Worm (Caenorhabditis elegans) whole organism, L4 larva: Measurements from ENCODE around the gene B0524.5.

ENCODE experiments used
- Y105C5A.15 ChIP-seq: fragments of 200-800 bp; sonication (Bioruptor generic); IDR thresholded peaks from 2 replicates; pipeline ENCODE4 v1.3.6; 2022; ENCODE audit warnings: missing genetic modification characterization, missing compliant biosample characterization
- Y48G9A.11 ChIP-seq: fragments of 200-800 bp; sonication (Bioruptor generic); IDR thresholded peaks from 2 replicates; pipeline ENCODE4 v1.3.6; 2022; ENCODE audit warnings: missing genetic modification reagents, missing genetic modification characterization, missing compliant biosample characterization
- ZK337.2 ChIP-seq: fragments of 200-800 bp; sonication (Bioruptor generic); IDR thresholded peaks from 2 replicates; pipeline ENCODE4 v1.3.6; 2022; ENCODE audit warnings: missing genetic modification reagents, missing genetic modification characterization, missing compliant biosample characterization
- aha-1 ChIP-seq: fragments of 150-350 bp; peaks from one replicate; lab custom pipeline; 2014; ENCODE audit warnings: missing biosample characterization, missing genetic modification characterization
- attf-4 ChIP-seq: sonication (generic microtip); optimal IDR thresholded peaks from 3 replicates; lab custom pipeline; 2017; ENCODE audit warnings: missing biosample characterization, missing genetic modification characterization
- ceh-62 ChIP-seq: sonication (generic microtip); optimal IDR thresholded peaks from 2 replicates; lab custom pipeline; 2017; ENCODE audit warnings: missing biosample characterization, missing genetic modification characterization
- ceh-82 ChIP-seq: sonication (generic microtip); optimal IDR thresholded peaks from 2 replicates; lab custom pipeline; 2017; ENCODE audit warnings: missing biosample characterization, missing genetic modification characterization
- ctbp-1 ChIP-seq: fragments of 200-800 bp; sonication (Bioruptor generic); IDR thresholded peaks from 2 replicates; pipeline ENCODE4 v1.3.6; 2022; ENCODE audit warnings: missing genetic modification reagents, missing genetic modification characterization, missing compliant biosample characterization
- daf-16 ChIP-seq, 3 experiments: sonication (generic microtip); optimal IDR thresholded peaks; 2 replicates each; lab custom pipeline; 2016 to 2017; ENCODE audit warnings: missing genetic modification characterization in 3 of 3, missing genetic modification reagents in 3 of 3, mild to moderate bottlenecking in 2 of 3, missing compliant biosample characterization in 2 of 3, missing biosample characterization in 1 of 3, moderate library complexity in 1 of 3
- daf-8 ChIP-seq: fragments of 200-800 bp; sonication (Bioruptor generic); IDR thresholded peaks from 2 replicates; pipeline ENCODE4 v1.3.6; 2022; ENCODE audit warnings: missing genetic modification characterization, missing compliant biosample characterization
- dmd-6 ChIP-seq: fragments of 200-800 bp; sonication (Bioruptor generic); IDR thresholded peaks from 2 replicates; pipeline ENCODE4 v1.3.6; 2022; ENCODE audit warnings: missing genetic modification reagents, missing genetic modification characterization, missing compliant biosample characterization
- dpl-1 ChIP-seq: fragments of 150-350 bp; optimal IDR thresholded peaks from 2 replicates; lab custom pipeline; 2014; ENCODE audit warnings: missing biosample characterization, missing genetic modification reagents, missing genetic modification characterization
- dve-1 ChIP-seq: sonication (generic microtip); optimal IDR thresholded peaks from 2 replicates; lab custom pipeline; 2017; ENCODE audit warnings: antibody characterized with exemption, mild to moderate bottlenecking, missing genetic modification characterization, missing compliant biosample characterization; ENCODE audit not compliant: insufficient read depth
- egl-43 ChIP-seq: fragments of 200-800 bp; sonication (Bioruptor generic); IDR thresholded peaks from 2 replicates; pipeline ENCODE4 v1.3.6; 2022; ENCODE audit warnings: missing genetic modification reagents, missing genetic modification characterization, missing compliant biosample characterization
- fkh-10 ChIP-seq: fragments of 150-350 bp; optimal IDR thresholded peaks from 2 replicates; lab custom pipeline; 2014; ENCODE audit warnings: missing biosample characterization, missing genetic modification reagents, missing genetic modification characterization
- hif-1 ChIP-seq, 2 experiments: sonication (generic microtip); optimal IDR thresholded peaks; 2 replicates each; lab custom pipeline; 2016 to 2017; ENCODE audit warnings: missing compliant biosample characterization in 2 of 2, missing genetic modification characterization in 2 of 2, missing genetic modification reagents in 2 of 2, missing genotype in 2 of 2, mild to moderate bottlenecking in 1 of 2
- hlh-11 ChIP-seq: fragments of 200-800 bp; sonication (Bioruptor generic); optimal IDR thresholded peaks from 2 replicates; lab custom pipeline; 2018; ENCODE audit warnings: mild to moderate bottlenecking, missing genetic modification characterization, missing compliant biosample characterization
- hlh-30 ChIP-seq: sonication (generic microtip); optimal IDR thresholded peaks from 2 replicates; lab custom pipeline; 2017; ENCODE audit warnings: antibody characterized with exemption, mild to moderate bottlenecking, missing genetic modification characterization, missing compliant biosample characterization; ENCODE audit not compliant: insufficient read depth
- hmg-1.1 ChIP-seq: fragments of 200-800 bp; sonication (Bioruptor generic); IDR thresholded peaks from 2 replicates; pipeline ENCODE4 v1.3.6; 2022; ENCODE audit warnings: missing genetic modification reagents, missing genetic modification characterization, missing compliant biosample characterization
- lin-1 ChIP-seq: fragments of 200-800 bp; sonication (Bioruptor generic); IDR thresholded peaks from 2 replicates; pipeline ENCODE4 v1.3.6; 2022; ENCODE audit warnings: missing genetic modification reagents, missing genetic modification characterization, missing compliant biosample characterization
- lin-15B ChIP-seq: fragments of 150-350 bp; sonication (generic microtip); optimal IDR thresholded peaks from 3 replicates; lab custom pipeline; 2014; ENCODE audit warnings: missing biosample characterization, missing genetic modification characterization
- lin-29 ChIP-seq: fragments of 200-800 bp; sonication (Bioruptor generic); IDR thresholded peaks from 2 replicates; pipeline ENCODE4 v1.3.6; 2022; ENCODE audit warnings: missing genetic modification reagents, missing genetic modification characterization, missing compliant biosample characterization
- lin-39 ChIP-seq: fragments of 150-350 bp; optimal IDR thresholded peaks from 2 replicates; lab custom pipeline; 2014; ENCODE audit warnings: missing biosample characterization, missing genetic modification reagents, missing genetic modification characterization
- lir-3 ChIP-seq: sonication (generic microtip); optimal IDR thresholded peaks from 2 replicates; lab custom pipeline; 2016; ENCODE audit warnings: mild to moderate bottlenecking, missing genetic modification characterization, missing compliant biosample characterization
- mep-1 ChIP-seq: fragments of 150-350 bp; sonication (generic microtip); optimal IDR thresholded peaks from 3 replicates; lab custom pipeline; 2014; ENCODE audit warnings: missing biosample characterization, missing genetic modification characterization
- mxl-3 ChIP-seq: fragments of 200-800 bp; sonication (Bioruptor generic); optimal IDR thresholded peaks from 2 replicates; lab custom pipeline; 2018; ENCODE audit warnings: mild to moderate bottlenecking, missing genetic modification characterization, missing compliant biosample characterization
- nhr-11 ChIP-seq: fragments of 150-350 bp; optimal IDR thresholded peaks from 2 replicates; lab custom pipeline; 2014; ENCODE audit warnings: missing biosample characterization, missing genetic modification characterization
- nhr-25 ChIP-seq: sonication (generic microtip); optimal IDR thresholded peaks from 2 replicates; lab custom pipeline; 2017; ENCODE audit warnings: missing genetic modification characterization, mild to moderate bottlenecking, missing compliant biosample characterization, antibody characterized with exemption, moderate library complexity, borderline replicate concordance; ENCODE audit not compliant: insufficient read depth
- nhr-28 ChIP-seq: fragments of 150-350 bp; optimal IDR thresholded peaks from 2 replicates; lab custom pipeline; 2014; ENCODE audit warnings: missing biosample characterization, missing genetic modification characterization
- nhr-41 ChIP-seq: fragments of 200-800 bp; sonication (Bioruptor generic); IDR thresholded peaks from 2 replicates; pipeline ENCODE4 v1.3.6; 2022; ENCODE audit warnings: missing genetic modification reagents, missing genetic modification characterization, missing compliant biosample characterization
- nhr-48 ChIP-seq: sonication (generic microtip); optimal IDR thresholded peaks from 2 replicates; lab custom pipeline; 2016; ENCODE audit warnings: mild to moderate bottlenecking, missing genetic modification characterization, missing compliant biosample characterization
- nhr-76 ChIP-seq: fragments of 150-350 bp; optimal IDR thresholded peaks from 2 replicates; lab custom pipeline; 2014; ENCODE audit warnings: missing biosample characterization, missing genetic modification characterization
- php-3 ChIP-seq: fragments of 200-800 bp; sonication (Bioruptor generic); IDR thresholded peaks from 2 replicates; pipeline ENCODE4 v1.3.6; 2022; ENCODE audit warnings: missing genetic modification reagents, missing genetic modification characterization, missing compliant biosample characterization
- sdz-12 ChIP-seq: fragments of 200-800 bp; sonication (Bioruptor generic); optimal IDR thresholded peaks from 2 replicates; lab custom pipeline; 2018; ENCODE audit warnings: mild to moderate bottlenecking, missing genetic modification characterization, missing compliant biosample characterization
- tra-1 ChIP-seq: fragments of 200-800 bp; sonication (Bioruptor generic); IDR thresholded peaks from 2 replicates; pipeline ENCODE4 v1.3.6; 2022; ENCODE audit warnings: missing genetic modification reagents, missing genetic modification characterization, missing compliant biosample characterization
- unc-130 ChIP-seq: sonication (generic microtip); optimal IDR thresholded peaks from 2 replicates; lab custom pipeline; 2016; ENCODE audit warnings: missing genetic modification reagents, missing genetic modification characterization, missing compliant biosample characterization
- unc-62 ChIP-seq, 3 experiments: fragments of 150-350 bp in 1 of 3; sonication (generic microtip); optimal IDR thresholded peaks in 2 of 3; peaks in 1 of 3; 1 replicate in 1 of 3; 2 replicates in 2 of 3; lab custom pipeline; 2014 to 2017; ENCODE audit warnings: missing biosample characterization in 3 of 3, missing genetic modification characterization in 3 of 3, missing genetic modification reagents in 3 of 3, missing genotype in 1 of 3
- zag-1 ChIP-seq: fragments of 150-350 bp; optimal IDR thresholded peaks from 2 replicates; lab custom pipeline; 2014; ENCODE audit warnings: missing biosample characterization, missing genetic modification characterization
- zip-2 ChIP-seq: fragments of 150-350 bp; optimal IDR thresholded peaks from 2 replicates; lab custom pipeline; 2014; ENCODE audit warnings: missing biosample characterization, missing genetic modification characterization
- ztf-7 ChIP-seq: fragments of 150-350 bp; optimal IDR thresholded peaks from 2 replicates; lab custom pipeline; 2014; ENCODE audit warnings: missing biosample characterization, missing genetic modification characterization

B0524.5 gene

DNA sequence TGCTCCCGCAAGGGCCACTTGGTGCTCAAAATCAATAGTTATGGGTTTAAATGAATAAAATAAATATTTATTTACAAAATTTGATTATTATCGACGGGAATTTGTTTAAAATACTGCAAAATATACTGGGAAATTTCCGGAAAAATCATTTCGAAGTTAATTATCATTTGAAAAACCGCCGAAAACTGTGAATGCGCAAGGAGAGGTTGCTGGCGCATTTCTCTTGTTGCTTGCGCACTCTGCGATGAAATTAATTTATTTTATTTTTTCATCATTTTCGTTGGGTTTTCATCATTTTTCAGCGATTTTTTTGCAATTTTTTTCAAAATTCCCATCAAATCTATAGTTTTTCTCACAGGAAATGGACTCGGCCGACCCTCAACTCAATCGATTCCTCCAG lies 34.2 kb downstream of the B0524.5 start, which contains the start of gene ddp-1 (continued):
- TF ChIP-seq php-3 (GFP tag; lab: Robert Waterston, UW) (peak; percentile 73; the same call in 1 of the 2 replicates), ceh-62 (no peak), ZK337.2 (GFP tag; lab: Robert Waterston, UW) (no peak), nhr-25 (peak; percentile 78), Y48G9A.11 (GFP tag; lab: Robert Waterston, UW) (peak; percentile 87), hif-1 (tag; optimal IDR thresholded peaks at IDR 0.05; lab: Kevin White, UChicago) (peak; percentile 65 to 78), sdz-12 (GFP tag; lab: Kevin White, UChicago) (peak; percentile 60), lin-1 (GFP tag; lab: Robert Waterston, UW) (0 out of 2 replicates have a peak, but pooled peaks have one; percentile 51), lin-29 (GFP tag; lab: Robert Waterston, UW) (peak; percentile 84), ceh-82 (no peak), dpl-1 (GFP tag; lab: Kevin White, UChicago) (peak; percentile 100)

DNA sequence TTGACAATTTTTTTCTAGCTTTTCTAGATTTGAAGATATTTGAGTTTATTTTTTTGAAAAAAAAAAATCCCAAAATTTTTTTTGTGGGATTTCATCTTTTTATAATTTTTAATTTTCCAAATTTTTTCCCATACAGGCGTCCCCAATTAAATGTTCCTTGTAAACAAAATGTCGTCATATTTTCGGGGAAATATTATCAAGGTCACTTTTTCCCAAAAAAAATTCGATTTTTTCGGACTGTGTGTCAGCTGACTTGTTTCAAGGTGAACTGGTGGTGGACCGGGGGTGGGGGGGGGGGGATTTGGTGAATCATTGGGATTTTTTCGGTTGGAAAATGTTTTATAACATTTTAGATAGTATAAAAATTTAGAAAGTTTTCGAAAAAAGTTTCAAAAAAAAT lies 37.0 kb downstream of the B0524.5 start:
- TF ChIP-seq lir-3 (tag; lab: Kevin White, UChicago) (no peak), dmd-6 (GFP tag; lab: Robert Waterston, UW) (no peak), attf-4 (tag; lab: Kevin White, UChicago) (no peak), nhr-48 (no peak), daf-8 (GFP tag; lab: Robert Waterston, UW) (no peak), nhr-11 (tag; lab: Kevin White, UChicago) (no peak), lin-39 (tag; lab: Kevin White, UChicago) (no peak), nhr-28 (tag; lab: Kevin White, UChicago) (no peak), hlh-11 (tag; lab: Kevin White, UChicago) (no peak), nhr-76 (tag; lab: Kevin White, UChicago) (no peak), zip-2 (tag; lab: Kevin White, UChicago) (no peak), dpl-1 (GFP tag; lab: Kevin White, UChicago) (no peak), lin-29 (GFP tag; lab: Robert Waterston, UW) (no peak), ctbp-1 (GFP tag; lab: Robert Waterston, UW) (no peak), daf-16 (GFP tag; optimal IDR thresholded peaks at IDR 0.05; lab: Kevin White, UChicago) (no peak), daf-16 (tag; optimal IDR thresholded peaks at IDR 0.05; lab: Kevin White, UChicago) (no peak)

DNA sequence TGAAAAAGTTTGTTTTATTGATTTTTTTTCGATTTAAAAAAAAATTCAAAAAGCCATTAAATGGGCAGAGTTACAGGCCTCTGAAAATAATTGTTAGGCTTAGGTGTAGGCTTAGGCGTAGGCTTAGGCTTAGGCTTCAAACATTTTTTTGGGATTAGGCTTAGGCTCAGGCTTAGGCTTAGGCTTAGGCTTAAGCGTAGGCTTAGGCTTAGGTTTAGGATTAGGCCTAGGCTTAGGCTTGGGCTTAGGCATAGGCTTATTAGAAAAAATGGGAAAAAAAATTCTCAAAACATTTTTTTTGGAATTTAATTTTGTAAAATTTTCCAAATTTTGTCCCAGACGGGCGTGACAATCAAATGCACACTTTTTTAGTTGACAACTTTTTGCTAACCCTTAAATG lies 37.5 kb downstream of the B0524.5 start:
- no peak for TF ChIP-seq ztf-7 (tag; lab: Kevin White, UChicago)
- TF ChIP-seq attf-4 (tag; lab: Kevin White, UChicago): no peak
- TF ChIP-seq unc-130: no peak

- TF ChIP-seq unc-62 (GFP tag; optimal IDR thresholded peaks at IDR 0.05 in 1 of 2; lab: Kevin White, UChicago): peak in 1 of 2 experiments; percentile 51
- TF ChIP-seq unc-62 (tag; optimal IDR thresholded peaks at IDR 0.05; lab: Kevin White, UChicago): no peak
- no peak for TF ChIP-seq daf-8 (GFP tag; lab: Robert Waterston, UW)
- no peak for TF ChIP-seq egl-43 (GFP tag; lab: Robert Waterston, UW)
These were observed 38.6 kb downstream of the B0524.5 start, which contains the start of gene hlh-33 for ce11 chrIII:1855092-1855491. Gene hlh-33 (plus strand): TSS chrIII:1855392.

DNA sequence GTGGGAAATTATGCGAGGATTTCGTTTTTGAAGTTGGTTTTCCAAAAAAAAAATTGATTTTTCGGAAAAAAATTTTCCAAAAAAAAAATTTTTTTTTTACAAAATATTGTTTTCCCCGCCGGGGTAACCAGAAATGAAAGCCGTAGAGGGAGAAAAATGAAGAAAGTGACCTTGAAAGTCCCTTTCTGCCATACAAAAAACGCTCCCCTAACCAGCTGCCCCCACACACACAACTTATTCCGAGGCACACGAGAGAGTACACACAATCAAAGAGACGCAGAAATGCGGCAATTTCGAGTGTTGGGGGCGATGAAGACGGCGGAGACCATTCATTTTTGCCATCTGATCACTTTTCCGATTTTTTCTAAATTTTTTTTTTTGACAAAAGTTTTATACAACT lies 39.7 kb downstream of the B0524.5 start:
- TF ChIP-seq lin-15B (tag; lab: Kevin White, UChicago): no peak
- TF ChIP-seq fkh-10 (GFP tag; lab: Kevin White, UChicago): no peak
- no peak for TF ChIP-seq tra-1
- no peak for TF ChIP-seq Y105C5A.15 (GFP tag; lab: Robert Waterston, UW)
- peak; percentile 4 for TF ChIP-seq aha-1 (tag; lab: Kevin White, UChicago)
- TF ChIP-seq nhr-41 (GFP tag; lab: Robert Waterston, UW): no peak
- peak; percentile 3 for TF ChIP-seq nhr-25
- TF ChIP-seq hlh-11 (tag; lab: Kevin White, UChicago): peak; percentile 29
- no peak for TF ChIP-seq mxl-3 (GFP tag; lab: Kevin White, UChicago)
- TF ChIP-seq mep-1 (tag; lab: Kevin White, UChicago): peak; percentile 13
- peak; percentile 47; the same call in 1 of the 2 replicates for TF ChIP-seq hmg-1.1 (GFP tag; lab: Robert Waterston, UW)
- TF ChIP-seq zag-1 (tag; lab: Kevin White, UChicago): no peak
- TF ChIP-seq nhr-11 (tag; lab: Kevin White, UChicago): no peak
- no peak for TF ChIP-seq dve-1 (tag; lab: Kevin White, UChicago)
- TF ChIP-seq nhr-28 (tag; lab: Kevin White, UChicago): peak; percentile 31
- TF ChIP-seq hlh-30 (tag; lab: Kevin White, UChicago): peak; percentile 8
